Worm (Caenorhabditis elegans): Measurements from ENCODE around the gene str-84.

- TF ChIP-seq ama-1 (optimal IDR thresholded peaks at IDR 0.05) (no peak), unc-62 (GFP tag; optimal IDR thresholded peaks at IDR 0.05) (no peak), elt-2 (tag; optimal IDR thresholded peaks at IDR 0.05) (no peak), zag-1 (tag; optimal IDR thresholded peaks at IDR 0.05) (no peak), alr-1 (tag; optimal IDR thresholded peaks at IDR 0.05; ENCODE audit: borderline replicate concordance) (no peak)
These were observed 4.0 kb upstream of the str-84 start for ce11 chrV:8984783-8985182.
